Worm (Caenorhabditis elegans) whole organism, young adult: Measurements from ENCODE around the gene clec-223.

Experiments
- B0019.2 ChIP-seq: fragments of 200-800 bp; sonication (Bioruptor generic); conservative IDR thresholded peaks from 2 replicates; pipeline ENCODE4 v1.3.6; 2022; ENCODE audit warnings: missing genetic modification reagents, missing genetic modification characterization, missing compliant biosample characterization
- C06A6.2 ChIP-seq: fragments of 200-800 bp; sonication (Bioruptor generic); conservative IDR thresholded peaks from 2 replicates; pipeline ENCODE4 v1.3.6; 2022; ENCODE audit warnings: missing genetic modification characterization, missing compliant biosample characterization
- F49E8.2 ChIP-seq: sonication (generic microtip); optimal IDR thresholded peaks from 3 replicates; lab custom pipeline; 2017; ENCODE audit warnings: missing genetic modification characterization, mild to moderate bottlenecking, missing compliant biosample characterization, antibody characterized with exemption, moderate library complexity; ENCODE audit not compliant: insufficient read depth
- F52B5.7 ChIP-seq: sonication (generic microtip); optimal IDR thresholded peaks from 2 replicates; lab custom pipeline; 2016; ENCODE audit warnings: mild to moderate bottlenecking, missing genetic modification characterization, missing compliant biosample characterization
- K11D2.4 ChIP-seq: fragments of 200-800 bp; sonication (Bioruptor generic); IDR thresholded peaks from 2 replicates; pipeline ENCODE4 v1.3.6; 2022; ENCODE audit warnings: missing genetic modification reagents, missing genetic modification characterization, missing compliant biosample characterization
- K12H6.12 ChIP-seq: fragments of 200-800 bp; sonication (Bioruptor generic); optimal IDR thresholded peaks from 2 replicates; lab custom pipeline; 2018; ENCODE audit warnings: mild to moderate bottlenecking, missing genetic modification characterization, missing compliant biosample characterization
- Y53F4B.3 ChIP-seq: fragments of 200-800 bp; sonication (Bioruptor generic); IDR thresholded peaks from 2 replicates; pipeline ENCODE4 v1.3.6; 2022; ENCODE audit warnings: missing genetic modification reagents, missing genetic modification characterization, missing compliant biosample characterization
- Y79H2A.3 ChIP-seq: fragments of 200-800 bp; sonication (Bioruptor generic); conservative IDR thresholded peaks from 2 replicates; pipeline ENCODE4 v1.3.6; 2022; ENCODE audit warnings: missing genetic modification reagents, missing genetic modification characterization, missing compliant biosample characterization
- aptf-3 ChIP-seq: fragments of 200-800 bp; sonication (Bioruptor generic); IDR thresholded peaks from 2 replicates; pipeline ENCODE4 v1.3.6; 2022; ENCODE audit warnings: missing genetic modification characterization, missing compliant biosample characterization
- athp-1 ChIP-seq: sonication (generic microtip); optimal IDR thresholded peaks from 2 replicates; lab custom pipeline; 2017; ENCODE audit warnings: mild to moderate bottlenecking, missing genetic modification characterization, missing compliant biosample characterization
- bed-1 ChIP-seq: fragments of 200-800 bp; sonication (Bioruptor generic); IDR thresholded peaks from 2 replicates; pipeline ENCODE4 v1.3.6; 2022; ENCODE audit warnings: missing genetic modification reagents, missing genetic modification characterization, missing compliant biosample characterization
- cebp-1 ChIP-seq, 2 experiments: fragments of 200-800 bp in 1 of 2; sonication (Bioruptor generic) in 1 of 2; sonication (generic microtip) in 1 of 2; IDR thresholded peaks in 1 of 2; optimal IDR thresholded peaks in 1 of 2; 2 replicates each; pipeline versions ENCODE4 v1.3.6 to Lab custom; 2017 to 2022; ENCODE audit warnings: missing compliant biosample characterization in 2 of 2, missing genetic modification characterization in 2 of 2, mild to moderate bottlenecking in 1 of 2, missing genetic modification reagents in 1 of 2, moderate library complexity in 1 of 2
- ceh-40 ChIP-seq: fragments of 200-800 bp; sonication (Bioruptor generic); IDR thresholded peaks from 2 replicates; pipeline ENCODE4 v1.3.6; 2022; ENCODE audit warnings: missing genetic modification characterization, missing compliant biosample characterization
- ceh-58 ChIP-seq: fragments of 200-800 bp; sonication (Bioruptor generic); IDR thresholded peaks from 2 replicates; pipeline ENCODE4 v1.3.6; 2022; ENCODE audit warnings: missing genetic modification characterization, missing compliant biosample characterization
- ceh-91 ChIP-seq: fragments of 200-800 bp; sonication (Bioruptor generic); IDR thresholded peaks from 2 replicates; pipeline ENCODE4 v1.3.6; 2022; ENCODE audit warnings: missing genetic modification reagents, missing genetic modification characterization, missing compliant biosample characterization
- chd-7 ChIP-seq: sonication (generic microtip); optimal IDR thresholded peaks from 2 replicates; lab custom pipeline; 2016; ENCODE audit warnings: mild to moderate bottlenecking, missing genetic modification characterization, moderate library complexity, missing compliant biosample characterization
- die-1 ChIP-seq: sonication (generic microtip); optimal IDR thresholded peaks from 2 replicates; lab custom pipeline; 2016; ENCODE audit warnings: missing genotype, mild to moderate bottlenecking, missing genetic modification characterization, missing compliant biosample characterization
- dox-1 ChIP-seq: fragments of 200-800 bp; sonication (Bioruptor generic); IDR thresholded peaks from 2 replicates; pipeline ENCODE4 v1.3.6; 2022; ENCODE audit warnings: missing genetic modification reagents, missing genetic modification characterization, missing compliant biosample characterization
- dpff-1 ChIP-seq: sonication (generic microtip); optimal IDR thresholded peaks from 2 replicates; lab custom pipeline; 2017; ENCODE audit warnings: mild to moderate bottlenecking, missing genetic modification characterization, missing compliant biosample characterization
- egl-44 ChIP-seq: fragments of 200-800 bp; sonication (Bioruptor generic); IDR thresholded peaks from 2 replicates; pipeline ENCODE4 v1.3.6; 2022; ENCODE audit warnings: missing genetic modification reagents, missing genetic modification characterization, missing compliant biosample characterization
- ets-4 ChIP-seq: fragments of 200-800 bp; sonication (Bioruptor generic); optimal IDR thresholded peaks from 2 replicates; lab custom pipeline; 2018; ENCODE audit warnings: mild to moderate bottlenecking, missing genetic modification characterization, missing compliant biosample characterization
- gei-17 ChIP-seq: fragments of 200-800 bp; sonication (Bioruptor generic); optimal IDR thresholded peaks from 2 replicates; lab custom pipeline; 2018; ENCODE audit warnings: mild to moderate bottlenecking, missing genetic modification characterization, missing compliant biosample characterization
- him-1 ChIP-seq: sonication (generic microtip); optimal IDR thresholded peaks from 2 replicates; lab custom pipeline; 2016; ENCODE audit warnings: missing genotype, missing genetic modification reagents, missing genetic modification characterization, missing compliant biosample characterization
- lin-35 ChIP-seq, 3 experiments: fragments of 150-350 bp in 2 of 3; sonication (generic microtip) in 1 of 3; optimal IDR thresholded peaks; 2 replicates each; lab custom pipeline; 2014 to 2018; ENCODE audit warnings: missing biosample characterization in 3 of 3, missing genetic modification characterization in 3 of 3, missing genetic modification reagents in 3 of 3
- lin-54 ChIP-seq: fragments of 200-800 bp; sonication (Bioruptor generic); optimal IDR thresholded peaks from 2 replicates; lab custom pipeline; 2018; ENCODE audit warnings: mild to moderate bottlenecking, missing genetic modification characterization, missing compliant biosample characterization
- madf-10 ChIP-seq: sonication (generic microtip); optimal IDR thresholded peaks from 2 replicates; lab custom pipeline; 2016; ENCODE audit warnings: mild to moderate bottlenecking, missing genetic modification characterization, missing compliant biosample characterization
- madf-6 ChIP-seq: fragments of 200-800 bp; sonication (Bioruptor generic); IDR thresholded peaks from 2 replicates; pipeline ENCODE4 v1.3.6; 2022; ENCODE audit warnings: missing genetic modification reagents, missing genetic modification characterization, missing compliant biosample characterization
- nhr-120 ChIP-seq: fragments of 200-800 bp; sonication (Bioruptor generic); IDR thresholded peaks from 2 replicates; pipeline ENCODE4 v1.3.6; 2022; ENCODE audit warnings: missing genetic modification characterization, missing compliant biosample characterization
- nhr-179 ChIP-seq: sonication (generic microtip); optimal IDR thresholded peaks from 2 replicates; lab custom pipeline; 2016; ENCODE audit warnings: mild to moderate bottlenecking, missing genetic modification characterization, missing compliant biosample characterization
- pbrm-1 ChIP-seq: fragments of 200-800 bp; sonication (Bioruptor generic); IDR thresholded peaks from 2 replicates; pipeline ENCODE4 v1.3.6; 2022; ENCODE audit warnings: missing genetic modification reagents, missing genetic modification characterization, missing compliant biosample characterization
- rec-8 ChIP-seq, 2 experiments: sonication (generic microtip); optimal IDR thresholded peaks; 2 replicates each; lab custom pipeline; 2016; ENCODE audit warnings: mild to moderate bottlenecking in 2 of 2, missing genetic modification characterization in 2 of 2, missing genetic modification reagents in 2 of 2, missing genotype in 2 of 2, missing biosample characterization in 1 of 2, missing compliant biosample characterization in 1 of 2, moderate library complexity in 1 of 2
- repo-1 ChIP-seq: sonication (generic microtip); optimal IDR thresholded peaks from 2 replicates; lab custom pipeline; 2017; ENCODE audit warnings: mild to moderate bottlenecking, missing genetic modification characterization, missing compliant biosample characterization
- rpc-1 ChIP-seq, 2 experiments: fragments of 150-350 bp in 1 of 2; sonication (generic microtip) in 1 of 2; optimal IDR thresholded peaks; 2 replicates each; lab custom pipeline; 2014 to 2018; ENCODE audit warnings: missing biosample characterization in 1 of 2, missing genetic modification characterization in 1 of 2, missing genetic modification reagents in 1 of 2, missing genotype in 1 of 2
- snpc-1.1 ChIP-seq: sonication (generic microtip); optimal IDR thresholded peaks from 2 replicates; lab custom pipeline; 2017; ENCODE audit warnings: missing genetic modification characterization, mild to moderate bottlenecking, missing compliant biosample characterization, antibody characterized with exemption, moderate library complexity, missing genotype, missing genetic modification reagents; ENCODE audit not compliant: insufficient read depth
- snpc-3.4 ChIP-seq: sonication (generic microtip); optimal IDR thresholded peaks from 2 replicates; lab custom pipeline; 2017; ENCODE audit warnings: missing genetic modification characterization, mild to moderate bottlenecking, missing compliant biosample characterization, antibody characterized with exemption, moderate library complexity, missing genotype, missing genetic modification reagents
- tbp1 ChIP-seq: fragments of 200-800 bp; sonication (Bioruptor generic); optimal IDR thresholded peaks from 2 replicates; lab custom pipeline; 2018; ENCODE audit warnings: mild to moderate bottlenecking, missing genetic modification characterization, missing compliant biosample characterization
- unc-130 ChIP-seq: sonication (generic microtip); optimal IDR thresholded peaks from 2 replicates; lab custom pipeline; 2016; ENCODE audit warnings: missing genetic modification reagents, missing genetic modification characterization, missing compliant biosample characterization
- unc-62 ChIP-seq: fragments of 150-350 bp; optimal IDR thresholded peaks from 2 replicates; lab custom pipeline; 2014; ENCODE audit warnings: missing biosample characterization, missing genetic modification reagents, missing genetic modification characterization
- zim-3 ChIP-seq: sonication (generic microtip); optimal IDR thresholded peaks from 2 replicates; lab custom pipeline; 2017; ENCODE audit warnings: mild to moderate bottlenecking, missing genetic modification characterization, moderate library complexity, missing compliant biosample characterization

Gene clec-223

DNA sequence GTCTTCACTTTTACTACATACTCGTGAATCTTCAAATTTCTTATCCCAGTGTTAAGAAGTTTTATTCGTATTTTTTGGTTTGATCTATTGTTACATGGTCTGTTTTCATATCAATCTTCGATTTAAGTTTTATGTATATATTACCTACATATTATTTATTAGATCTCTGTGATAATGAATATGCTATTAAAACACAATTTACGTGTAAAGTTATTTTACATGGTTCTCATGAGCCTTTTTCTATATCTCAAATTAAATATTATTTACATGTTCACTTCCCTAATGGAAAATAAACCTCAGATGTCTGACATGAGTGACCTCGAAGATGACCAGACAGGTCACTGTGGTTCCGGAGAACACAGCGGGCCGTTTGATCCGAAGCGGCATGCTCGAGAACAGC, 28.4 kb upstream of the clec-223 start, which contains the start of gene mxl-1 (continued):
- TF ChIP-seq Y53F4B.3 (no peak), chd-7 (tag; lab: Kevin White, UChicago) (no peak), unc-62 (GFP tag; lab: Kevin White, UChicago) (no peak), Y79H2A.3 (GFP tag; lab: Robert Waterston, UW) (no peak)
- TF ChIP-seq, all 124 proteins: peak for 0

DNA sequence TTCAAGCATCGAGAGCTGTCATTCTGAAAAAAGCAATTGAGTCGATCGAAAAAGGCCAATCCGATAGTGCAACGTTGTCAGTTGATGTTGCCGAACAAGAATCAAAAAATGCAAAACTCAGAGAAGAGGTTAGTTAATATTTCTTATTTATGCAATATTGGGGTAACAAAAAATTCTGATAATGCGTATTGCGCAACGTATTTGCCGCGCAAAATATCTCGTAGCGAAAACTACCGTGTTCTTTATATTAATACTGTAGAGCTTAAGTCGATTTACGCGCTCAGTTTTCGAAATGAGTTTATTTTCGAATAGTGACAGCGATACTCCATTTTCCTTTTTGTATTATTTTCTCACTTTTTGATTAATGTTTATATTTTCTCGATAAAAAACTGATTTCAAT, 27.9 kb upstream of the clec-223 start:
- no peak for TF ChIP-seq C06A6.2 (GFP tag; lab: Robert Waterston, UW)
- TF ChIP-seq ceh-40: no peak
- TF ChIP-seq F52B5.7 (tag; lab: Kevin White, UChicago): no peak
- TF ChIP-seq aptf-3: no peak
- no peak for TF ChIP-seq zim-3 (tag; lab: Kevin White, UChicago)
- TF ChIP-seq lin-54: no peak
- TF ChIP-seq bed-1 (GFP tag; lab: Robert Waterston, UW): no peak
- TF ChIP-seq repo-1 (tag; lab: Kevin White, UChicago): no peak
- no peak for TF ChIP-seq die-1 (tag; lab: Kevin White, UChicago)
- TF ChIP-seq ets-4 (GFP tag; lab: Kevin White, UChicago): no peak
- no peak for TF ChIP-seq unc-130 (GFP tag; lab: Kevin White, UChicago)
- TF ChIP-seq K11D2.4 (GFP tag; lab: Robert Waterston, UW): no peak
- no peak for TF ChIP-seq rec-8 (tag; optimal IDR thresholded peaks at IDR 0.05; lab: Kevin White, UChicago)
- no peak for TF ChIP-seq ceh-91 (GFP tag; lab: Robert Waterston, UW)
- no peak for TF ChIP-seq snpc-3.4 (tag; lab: Kevin White, UChicago)
- TF ChIP-seq tbp1 (GFP tag; lab: Kevin White, UChicago): no peak
- TF ChIP-seq madf-6: no peak

DNA sequence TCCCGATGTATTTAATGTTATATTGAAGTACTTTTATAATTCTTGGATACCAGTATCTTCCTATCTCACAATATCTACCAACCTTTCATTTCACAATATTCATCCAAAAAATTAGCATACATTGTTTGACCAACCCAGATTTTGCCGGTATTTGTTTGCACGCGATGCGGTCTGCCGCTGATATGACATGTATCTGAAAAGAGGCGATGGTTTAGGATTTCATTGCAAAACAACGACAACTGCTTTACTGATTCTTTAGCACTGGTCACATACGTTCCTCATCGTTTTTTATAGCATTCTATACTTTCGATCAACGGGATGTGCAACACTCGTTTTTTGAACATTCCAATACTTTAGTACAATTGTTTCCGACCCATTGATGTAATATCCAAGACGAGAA, 25.1 kb upstream of the clec-223 start, which contains the start of gene mam-4:
mam-4 (plus strand) TSS at position 301 of the 400 bp plus-strand sequence.
- TF ChIP-seq ceh-58 (GFP tag; lab: Robert Waterston, UW) (no peak), pbrm-1 (GFP tag; lab: Robert Waterston, UW) (no peak), dpff-1 (tag; lab: Kevin White, UChicago) (no peak), snpc-1.1 (tag; lab: Kevin White, UChicago) (no peak), him-1 (tag; lab: Kevin White, UChicago) (no peak), athp-1 (no peak), nhr-120 (GFP tag; lab: Robert Waterston, UW) (no peak), F49E8.2 (tag; lab: Kevin White, UChicago) (no peak), egl-44 (GFP tag; lab: Robert Waterston, UW) (no peak), dox-1 (GFP tag; lab: Robert Waterston, UW) (no peak), K12H6.12 (tag; lab: Kevin White, UChicago) (no peak), lin-35 (GFP tag; optimal IDR thresholded peaks at IDR 0.05; lab: Kevin White, UChicago) (no peak), rpc-1 (optimal IDR thresholded peaks at IDR 0.05; lab: Kevin White, UChicago) (no peak), rpc-1 (tag; optimal IDR thresholded peaks at IDR 0.05; lab: Kevin White, UChicago) (no peak), nhr-179 (tag; lab: Kevin White, UChicago) (no peak), gei-17 (no peak), B0019.2 (GFP tag; lab: Robert Waterston, UW) (no peak), madf-10 (tag; lab: Kevin White, UChicago) (no peak), cebp-1 (GFP tag; IDR thresholded peaks at IDR 0.05; lab: Robert Waterston, UW) (no peak), cebp-1 (tag; optimal IDR thresholded peaks at IDR 0.05; lab: Kevin White, UChicago) (no peak)
